Worm (Caenorhabditis elegans) whole organism, L4/young adult: ENCODE results near the gene nhr-127.

Experiments
- W03F9.2 ChIP-seq: fragments of 150-350 bp; optimal IDR thresholded peaks from 2 replicates; lab custom pipeline; 2014; ENCODE audit warnings: missing biosample characterization, missing genetic modification characterization
- dao-5 ChIP-seq: sonication (generic microtip); optimal IDR thresholded peaks from 2 replicates; lab custom pipeline; 2016; ENCODE audit warnings: missing genotype, missing genetic modification characterization, moderate library complexity, missing compliant biosample characterization
- him-1 ChIP-seq: sonication (generic microtip); optimal IDR thresholded peaks from 2 replicates; lab custom pipeline; 2016; ENCODE audit warnings: missing genotype, missing genetic modification reagents, missing genetic modification characterization, missing compliant biosample characterization

ce11 chrV:16232180-16232579 is 27.6 kb upstream of the nhr-127 start, which contains the start of gene gst-22:
- TF ChIP-seq dao-5 (tag; lab: Kevin White, UChicago) (no peak), him-1 (tag; lab: Kevin White, UChicago) (no peak), W03F9.2 (tag; lab: Kevin White, UChicago) (no peak)
